Worm (Caenorhabditis elegans): ENCODE results near the gene Y77E11A.7.

The Y77E11A.7 gene

DNA sequence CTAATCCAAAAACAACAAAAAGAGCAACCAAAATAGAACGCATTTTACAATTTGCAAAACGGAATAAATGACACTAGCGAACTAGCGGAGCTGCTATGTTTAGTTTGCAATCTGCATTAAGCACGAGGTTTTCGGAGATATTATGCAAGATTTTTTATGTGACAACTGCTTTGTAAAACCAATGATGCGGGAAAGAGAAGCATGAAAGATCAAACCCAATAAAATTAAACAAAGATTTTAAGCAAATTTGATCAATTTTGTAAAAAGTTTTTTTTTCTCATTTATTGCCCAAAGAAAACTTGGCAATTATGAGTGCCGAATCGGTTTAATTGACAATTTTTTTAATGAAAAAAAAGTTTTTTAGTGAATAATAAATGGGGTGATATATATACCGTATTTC is 5.3 kb upstream of the Y77E11A.7 start, which contains the start of gene Y77E11A.8:
Gene Y77E11A.8 (minus strand): TSS at position 101 of the 400 bp plus-strand sequence.
- no peak for TF ChIP-seq pros-1 (tag; optimal IDR thresholded peaks at IDR 0.05)
- no peak for TF ChIP-seq dve-1 (tag; optimal IDR thresholded peaks at IDR 0.05)
- no peak for TF ChIP-seq pax-1 (tag; optimal IDR thresholded peaks at IDR 0.05)
- TF ChIP-seq ceh-6 (GFP tag; optimal IDR thresholded peaks at IDR 0.05), result no peak
- TF ChIP-seq mec-3 (tag; optimal IDR thresholded peaks at IDR 0.05; ENCODE audit: borderline replicate concordance), result no peak
- TF ChIP-seq hlh-30 (tag; optimal IDR thresholded peaks at IDR 0.05; ENCODE audit: insufficient read depth), result no peak
- no peak for TF ChIP-seq unc-55 (GFP tag; optimal IDR thresholded peaks at IDR 0.05)

DNA sequence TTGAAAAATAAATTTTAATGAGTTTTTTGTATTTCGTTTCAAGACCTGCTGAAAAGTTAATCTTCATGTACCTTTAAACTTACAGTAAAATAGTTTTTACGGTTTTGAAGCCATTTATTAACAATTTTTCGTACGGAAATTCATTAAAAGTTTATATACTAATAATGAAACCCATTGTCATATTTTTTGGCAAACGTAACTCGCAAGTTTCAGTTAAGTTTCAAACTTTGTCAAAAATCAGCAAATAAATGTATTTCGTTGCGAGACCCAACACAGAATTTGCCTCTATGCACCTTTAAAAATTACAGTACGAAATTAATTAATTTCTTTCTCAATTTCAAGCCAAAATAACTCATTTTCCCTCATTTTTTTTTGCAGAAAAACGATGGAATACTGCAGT is 954 bp upstream of the Y77E11A.7 start, which contains the start of gene jtr-1:
Gene jtr-1 (plus strand): TSS at position 327 of the 400 bp plus-strand sequence.
- TF ChIP-seq gmeb-2 (tag; optimal IDR thresholded peaks at IDR 0.05) (no peak), unc-55 (GFP tag; optimal IDR thresholded peaks at IDR 0.05) (no peak), ztf-16 (tag; optimal IDR thresholded peaks at IDR 0.05) (no peak), ceh-18 (tag; optimal IDR thresholded peaks at IDR 0.05) (no peak), ceh-6 (GFP tag; optimal IDR thresholded peaks at IDR 0.05) (no peak), pha-2 (tag; optimal IDR thresholded peaks at IDR 0.05) (no peak)

DNA sequence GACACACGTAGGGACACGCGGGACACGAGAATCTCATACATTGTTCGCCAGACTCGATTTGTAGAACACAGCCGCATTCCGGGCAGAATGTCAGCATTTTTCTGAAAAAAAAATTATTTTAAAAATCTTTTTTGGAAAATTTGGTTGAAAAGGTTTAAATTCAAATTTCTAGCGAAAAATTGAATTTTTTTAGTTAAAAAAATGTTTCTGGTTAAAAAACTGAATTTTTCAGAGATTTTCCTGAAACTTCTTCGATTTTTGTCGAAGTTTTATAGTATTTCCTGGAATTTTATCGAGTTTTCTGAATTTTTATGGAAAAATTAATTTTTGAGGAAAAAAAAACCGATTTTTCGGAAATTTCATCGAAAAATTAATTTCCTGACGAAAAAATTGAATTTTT is 9.7 kb downstream of the Y77E11A.7 start, which contains the start of gene rpc-11:
Gene rpc-11 (minus strand): TSS at position 101 of the 400 bp plus-strand sequence.
- TF ChIP-seq elt-4 (tag; optimal IDR thresholded peaks at IDR 0.05) (no peak), ceh-14 (tag; optimal IDR thresholded peaks at IDR 0.05) (no peak), fkh-6 (tag; optimal IDR thresholded peaks at IDR 0.05) (no peak), nhr-11 (tag; optimal IDR thresholded peaks at IDR 0.05) (no peak)

DNA sequence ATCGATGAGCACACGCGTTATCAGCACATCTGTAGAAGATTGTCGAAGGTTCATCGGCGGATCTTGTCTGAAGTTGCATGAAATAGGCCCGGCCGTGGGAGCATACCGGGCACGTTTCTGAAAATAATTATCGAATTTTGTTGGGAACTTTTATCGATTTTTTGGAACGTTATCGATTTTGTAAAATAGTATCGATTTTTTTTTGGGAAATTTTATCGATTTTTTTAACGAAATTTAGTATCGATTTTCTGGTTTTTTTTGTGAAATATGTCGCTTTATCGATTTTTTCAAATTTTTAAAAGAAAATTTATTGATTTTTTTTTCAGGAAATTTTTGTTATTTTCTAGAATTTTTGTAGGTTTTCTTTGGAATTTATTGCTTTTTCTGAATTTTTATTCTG is 10.9 kb downstream of the Y77E11A.7 start:
- no peak for TF ChIP-seq ceh-31 (tag; optimal IDR thresholded peaks at IDR 0.05)
- no peak for TF ChIP-seq pha-2 (tag; optimal IDR thresholded peaks at IDR 0.05)
- TF ChIP-seq ceh-22 (tag; optimal IDR thresholded peaks at IDR 0.05), result no peak
- TF ChIP-seq lim-6 (tag; optimal IDR thresholded peaks at IDR 0.05), result no peak
- TF ChIP-seq elt-2 (tag; optimal IDR thresholded peaks at IDR 0.05), result no peak

DNA sequence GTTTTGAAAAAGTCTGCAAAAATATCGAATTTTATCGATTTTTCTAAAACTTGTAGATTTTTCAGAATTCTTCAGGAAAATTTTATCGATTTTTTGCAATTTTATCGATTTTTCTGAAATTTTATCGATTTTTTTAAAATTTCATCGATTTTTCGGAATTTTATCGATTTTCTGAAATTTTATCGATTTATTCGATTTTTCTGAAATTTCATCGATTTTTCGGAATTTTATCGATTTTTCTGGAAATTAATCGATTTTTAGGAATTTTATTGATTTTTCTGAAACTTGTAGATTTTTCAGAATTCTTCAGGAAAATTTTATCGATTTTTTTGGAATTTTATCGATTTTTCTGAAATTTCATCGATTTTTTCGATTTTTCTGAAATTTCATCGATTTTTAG is 11.5 kb downstream of the Y77E11A.7 start:
- TF ChIP-seq ceh-48 (tag; optimal IDR thresholded peaks at IDR 0.05), result peak; percentile 91
- TF ChIP-seq F13H6.1 (tag; optimal IDR thresholded peaks at IDR 0.05), result no peak

DNA sequence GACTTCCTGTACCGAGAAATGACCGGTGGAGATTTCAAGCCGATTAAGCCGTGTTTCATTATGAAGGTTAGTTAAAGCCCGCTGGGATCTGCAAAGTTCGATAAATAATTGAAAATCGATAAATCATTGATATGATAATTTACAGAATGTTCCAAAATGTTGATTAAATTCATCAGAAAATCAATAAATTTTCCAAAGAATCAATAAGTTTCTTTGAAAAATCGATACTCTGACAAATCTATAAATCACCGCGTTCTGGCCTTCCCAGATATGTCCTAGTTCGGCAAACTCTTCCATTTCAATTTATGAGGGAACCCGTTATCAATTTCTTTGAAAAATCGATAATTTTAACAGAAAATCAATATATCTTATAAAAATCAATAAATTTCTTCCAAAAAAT is 12.1 kb downstream of the Y77E11A.7 start:
- no peak for TF ChIP-seq C38D4.7 (GFP tag; optimal IDR thresholded peaks at IDR 0.05)
- no peak for TF ChIP-seq syd-9 (tag; optimal IDR thresholded peaks at IDR 0.05)
- no peak for TF ChIP-seq che-1 (tag; optimal IDR thresholded peaks at IDR 0.05)
- no peak for TF ChIP-seq ceh-6 (GFP tag; optimal IDR thresholded peaks at IDR 0.05)
- no peak for TF ChIP-seq ceh-14 (tag; optimal IDR thresholded peaks at IDR 0.05)
- no peak for TF ChIP-seq fkh-10 (GFP tag; optimal IDR thresholded peaks at IDR 0.05)
- TF ChIP-seq pqm-1 (tag; optimal IDR thresholded peaks at IDR 0.05), result no peak
- TF ChIP-seq ceh-45 (GFP tag; IDR thresholded peaks at IDR 0.05), result no peak
- TF ChIP-seq pat-9 (tag; optimal IDR thresholded peaks at IDR 0.05), result no peak
- TF ChIP-seq eyg-1 (tag; optimal IDR thresholded peaks at IDR 0.05), result no peak
- no peak for TF ChIP-seq T23F11.4 (GFP tag; optimal IDR thresholded peaks at IDR 0.05)
- TF ChIP-seq sox-2 (GFP tag; IDR thresholded peaks at IDR 0.05), result no peak
- TF ChIP-seq gmeb-2 (tag; optimal IDR thresholded peaks at IDR 0.05), result no peak
- TF ChIP-seq pros-1 (tag; optimal IDR thresholded peaks at IDR 0.05), result no peak
- no peak for TF ChIP-seq hlh-6 (tag; optimal IDR thresholded peaks at IDR 0.05)
- no peak for TF ChIP-seq nfya-1 (tag; optimal IDR thresholded peaks at IDR 0.05)

Measured in whole organism, late embryonic.